Worm (Caenorhabditis elegans) whole organism, late embryonic: Measurements from ENCODE around the gene C14A11.6.

Source experiments
- T23F11.4 ChIP-seq: fragments of 200-800 bp; sonication (Bioruptor generic); optimal IDR thresholded peaks from 2 replicates; lab custom pipeline; 2018; ENCODE audit warnings: mild to moderate bottlenecking, missing genetic modification characterization, missing compliant biosample characterization
- ama-1 ChIP-seq: fragments of 150-350 bp; optimal IDR thresholded peaks from 2 replicates; lab custom pipeline; 2014
- che-1 ChIP-seq: sonication (generic microtip); optimal IDR thresholded peaks from 2 replicates; lab custom pipeline; 2016; ENCODE audit warnings: mild to moderate bottlenecking, missing genetic modification characterization, missing compliant biosample characterization
- elt-2 ChIP-seq: sonication (generic microtip); optimal IDR thresholded peaks from 2 replicates; lab custom pipeline; 2016; ENCODE audit warnings: missing genetic modification reagents, missing genetic modification characterization, missing compliant biosample characterization
- gmeb-2 ChIP-seq: sonication (generic microtip); optimal IDR thresholded peaks from 2 replicates; lab custom pipeline; 2016; ENCODE audit warnings: missing genetic modification characterization, inconsistent platforms, missing compliant biosample characterization
- nfya-1 ChIP-seq: sonication (generic microtip); optimal IDR thresholded peaks from 2 replicates; lab custom pipeline; 2017; ENCODE audit warnings: missing genetic modification characterization, mild to moderate bottlenecking, missing compliant biosample characterization, antibody characterized with exemption, moderate library complexity
- nhr-232 ChIP-seq: sonication (generic microtip); optimal IDR thresholded peaks from 2 replicates; lab custom pipeline; 2016; ENCODE audit warnings: missing genetic modification characterization, missing compliant biosample characterization
- pat-9 ChIP-seq: fragments of 200-800 bp; sonication (Bioruptor generic); optimal IDR thresholded peaks from 2 replicates; lab custom pipeline; 2018; ENCODE audit warnings: mild to moderate bottlenecking, missing genetic modification characterization, moderate library complexity, missing compliant biosample characterization
- sdc-2 ChIP-seq: sonication (generic microtip); optimal IDR thresholded peaks from 2 replicates; lab custom pipeline; 2016; ENCODE audit warnings: missing genotype, missing genetic modification characterization, missing compliant biosample characterization
- sox-2 ChIP-seq: fragments of 200-800 bp; sonication (Bioruptor generic); IDR thresholded peaks from 2 replicates; pipeline ENCODE4 v1.3.6; 2022; ENCODE audit warnings: missing genetic modification reagents, missing genetic modification characterization, missing compliant biosample characterization
- sox-4 ChIP-seq: sonication (generic microtip); optimal IDR thresholded peaks from 2 replicates; lab custom pipeline; 2017; ENCODE audit warnings: mild to moderate bottlenecking, missing genetic modification characterization, inconsistent platforms, missing compliant biosample characterization
- tbx-2 ChIP-seq: sonication (generic microtip); optimal IDR thresholded peaks from 2 replicates; lab custom pipeline; 2016; ENCODE audit warnings: missing genetic modification characterization, missing compliant biosample characterization

- TF ChIP-seq sox-2 (GFP tag; lab: Robert Waterston, UW) (no peak), T23F11.4 (no peak), nhr-232 (tag; lab: Kevin White, UChicago) (peak; percentile 58), nfya-1 (tag; lab: Kevin White, UChicago) (peak; percentile 78), elt-2 (peak; percentile 78), tbx-2 (tag; lab: Kevin White, UChicago) (peak; percentile 83), ama-1 (lab: Kevin White, UChicago) (no peak), sox-4 (tag; lab: Kevin White, UChicago) (peak; percentile 55), che-1 (tag; lab: Kevin White, UChicago) (peak; percentile 60), sdc-2 (tag; lab: Kevin White, UChicago) (peak; percentile 86), pat-9 (tag; lab: Kevin White, UChicago) (peak; percentile 63), gmeb-2 (peak; percentile 39)
Measured at ce11 chrX:2809611-2810010, 4.3 kb downstream of the C14A11.6 start, which contains the start of gene C14A11.9.
